Fruit fly (Drosophila melanogaster) ovary, adult (tissue): Measurements from ENCODE around the gene emb.

Experiments used
- CG17801 ChIP-seq: fragments of 200-800 bp; optimal IDR thresholded peaks from 2 replicates; lab custom pipeline; 2019; ENCODE audit warnings: missing biosample characterization, mild to moderate bottlenecking, missing genetic modification characterization, moderate library complexity; ENCODE audit not compliant: partially characterized antibody

The emb gene

dm6 chr2L:8376717-8377116, 26.7 kb upstream of the emb start, which contains the start of the genes CG13390 and CG17294:
CG13390 (minus strand) TSS chr2L:8376797.
CG17294 (plus strand) TSS chr2L:8377035.
- peak; percentile 100 for TF ChIP-seq CG17801 (GFP tag; lab: Kevin White, UChicago)

- peak; percentile 72 for TF ChIP-seq CG17801 (GFP tag; lab: Kevin White, UChicago)
Observed at dm6 chr2L:8381508-8382036, 21.8 kb upstream of the emb start, which contains the start of gene AlaRS. AlaRS (minus strand) TSS chr2L:8381764.

- peak; percentile 63 for TF ChIP-seq CG17801 (GFP tag; lab: Kevin White, UChicago)
Observed at dm6 chr2L:8382646-8383045, 20.7 kb upstream of the emb start, which contains the start of the genes CG13392 and Rcd4. CG13392 (minus strand) TSS chr2L:8382807. Rcd4 (plus strand) TSS chr2L:8382861.

dm6 chr2L:8384108-8384601, 19.2 kb upstream of the emb start, which contains the start of the genes Dad1 and CG13384:
Dad1 (minus strand) TSS chr2L:8384137.
CG13384 (plus strand) TSS chr2L:8384455.
- TF ChIP-seq CG17801 (GFP tag; lab: Kevin White, UChicago) = peak; percentile 98

- TF ChIP-seq CG17801 (GFP tag; lab: Kevin White, UChicago) = no peak
Observed at dm6 chr2L:8384985-8385519, 18.3 kb upstream of the emb start.

dm6 chr2L:8385849-8386248, 17.5 kb upstream of the emb start:
- no peak for TF ChIP-seq CG17801 (GFP tag; lab: Kevin White, UChicago)

- no peak for TF ChIP-seq CG17801 (GFP tag; lab: Kevin White, UChicago)
Observed at dm6 chr2L:8389231-8389630, 14.1 kb upstream of the emb start, which contains the start of gene CG42819. CG42819 (minus strand) TSS chr2L:8389331.

- no peak for TF ChIP-seq CG17801 (GFP tag; lab: Kevin White, UChicago)
Observed at dm6 chr2L:8392298-8392697, 11.1 kb upstream of the emb start, which contains the start of gene CG42820. CG42820 (minus strand) TSS chr2L:8392398.

dm6 chr2L:8393122-8393521, 10.3 kb upstream of the emb start, which contains the start of gene Acp29AB:
Acp29AB (minus strand) TSS chr2L:8393222.
- no peak for TF ChIP-seq CG17801 (GFP tag; lab: Kevin White, UChicago)

- TF ChIP-seq CG17801 (GFP tag; lab: Kevin White, UChicago) = no peak
Observed at dm6 chr2L:8394180-8394579, 9.2 kb upstream of the emb start, which contains the start of gene lectin-29Ca. lectin-29Ca (minus strand) TSS chr2L:8394280.

- TF ChIP-seq CG17801 (GFP tag; lab: Kevin White, UChicago) = no peak
Observed at dm6 chr2L:8394840-8395239, 8.5 kb upstream of the emb start, which contains the start of gene Peritrophin-15b. Peritrophin-15b (minus strand) TSS chr2L:8394940.

- no peak for TF ChIP-seq CG17801 (GFP tag; lab: Kevin White, UChicago)
Observed at dm6 chr2L:8395996-8396699, 7.2 kb upstream of the emb start, which contains the start of the genes Peritrophin-15a and CG13385. Peritrophin-15a (minus strand) TSS chr2L:8396096. CG13385 (plus strand) TSS chr2L:8396649.

dm6 chr2L:8398721-8399120, 4.7 kb upstream of the emb start, which contains the start of gene CG13386:
CG13386 (plus strand) TSS chr2L:8399021.
- no peak for TF ChIP-seq CG17801 (GFP tag; lab: Kevin White, UChicago)

dm6 chr2L:8399863-8400598, 3.3 kb upstream of the emb start, which contains the start of gene CG31898:
CG31898 (plus strand) TSS chr2L:8400421.
- no peak for TF ChIP-seq CG17801 (GFP tag; lab: Kevin White, UChicago)
